Fruit fly (Drosophila melanogaster): Measurements from ENCODE around the gene CG11398.

dm6 chrX:1232533-1233212, 17.7 kb upstream of the CG11398 start:
- TF ChIP-seq CG32772 (GFP tag; IDR thresholded peaks at IDR 0.05): no peak
- TF ChIP-seq CG9609 (GFP tag; optimal IDR thresholded peaks at IDR 0.05): no peak

Measured in whole organism, embryonic.